Worm (Caenorhabditis elegans) whole organism, L2 larva: ENCODE data around the gene lpin-1.

Experiments
- aly-2 ChIP-seq: fragments of 150-350 bp; optimal IDR thresholded peaks from 2 replicates; lab custom pipeline; 2014; ENCODE audit warnings: missing biosample characterization, missing genetic modification characterization
- nhr-11 ChIP-seq: fragments of 150-350 bp; optimal IDR thresholded peaks from 2 replicates; lab custom pipeline; 2014; ENCODE audit warnings: missing biosample characterization, missing genetic modification characterization
- unc-62 ChIP-seq: fragments of 150-350 bp; optimal IDR thresholded peaks from 2 replicates; lab custom pipeline; 2014; ENCODE audit warnings: missing biosample characterization, missing genetic modification reagents, missing genetic modification characterization

- TF ChIP-seq aly-2 (tag; lab: Kevin White, UChicago) (no peak), nhr-11 (tag; lab: Kevin White, UChicago) (no peak), unc-62 (GFP tag; lab: Kevin White, UChicago) (no peak)
Observed at ce11 chrV:13687504-13687903, 33.6 kb upstream of the lpin-1 start.
